Worm (Caenorhabditis elegans): ENCODE results near the gene W02A2.8.

DNA sequence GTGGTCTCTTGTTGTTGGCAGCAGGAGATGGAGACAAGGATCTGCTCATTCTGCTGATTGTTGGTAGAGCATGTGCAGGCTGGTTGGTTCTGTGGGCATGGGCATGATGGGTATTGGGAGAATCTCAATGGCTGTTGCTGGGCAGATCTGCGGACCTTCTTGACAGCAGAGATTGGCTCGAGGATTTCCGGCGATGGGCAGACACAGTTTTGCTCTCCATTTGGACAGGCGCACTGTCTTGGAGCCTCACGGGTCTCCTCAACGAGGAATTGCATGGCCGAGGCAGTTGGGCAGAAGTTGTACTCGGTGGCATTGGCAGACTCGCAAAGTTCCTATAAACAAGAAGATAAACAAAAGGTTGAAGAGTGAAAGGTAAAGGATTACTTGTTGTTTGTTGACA, 27.8 kb downstream of the W02A2.8 start:
- TF ChIP-seq lsy-2 (tag; optimal IDR thresholded peaks at IDR 0.05) (no peak), lin-32 (GFP tag; optimal IDR thresholded peaks at IDR 0.05) (no peak), nhr-2 (tag; optimal IDR thresholded peaks at IDR 0.05) (no peak), nhr-28 (tag; optimal IDR thresholded peaks at IDR 0.05) (no peak), nhr-237 (tag; optimal IDR thresholded peaks at IDR 0.05) (no peak), ztf-11 (tag; optimal IDR thresholded peaks at IDR 0.05) (no peak)

All from whole organism, mixed stage, embryonic.